Worm (Caenorhabditis elegans) whole organism, mixed stage, embryonic: ENCODE results near the gene chil-14.

Experiments
- ces-1 ChIP-seq: fragments of 150-350 bp; optimal IDR thresholded peaks from 2 replicates; lab custom pipeline; 2014; ENCODE audit warnings: missing biosample characterization, missing genetic modification reagents, missing genetic modification characterization
- drap-1 ChIP-seq: fragments of 200-800 bp; sonication (Bioruptor generic); optimal IDR thresholded peaks from 3 replicates; lab custom pipeline; 2018; ENCODE audit warnings: mild to moderate bottlenecking, missing genetic modification characterization, missing compliant biosample characterization
- elt-1 ChIP-seq: sonication (generic microtip); optimal IDR thresholded peaks from 2 replicates; lab custom pipeline; 2017; ENCODE audit warnings: missing genetic modification characterization, mild to moderate bottlenecking, missing compliant biosample characterization, antibody characterized with exemption, moderate library complexity, borderline replicate concordance; ENCODE audit not compliant: insufficient read depth
- elt-3 ChIP-seq: fragments of 150-350 bp; optimal IDR thresholded peaks from 2 replicates; lab custom pipeline; 2014; ENCODE audit warnings: missing biosample characterization, missing genetic modification characterization
- flh-1 ChIP-seq: fragments of 200-800 bp; sonication (Bioruptor generic); optimal IDR thresholded peaks from 2 replicates; lab custom pipeline; 2018; ENCODE audit warnings: mild to moderate bottlenecking, missing genetic modification characterization, moderate library complexity, missing compliant biosample characterization
- ham-2 ChIP-seq: fragments of 200-800 bp; sonication (Bioruptor generic); optimal IDR thresholded peaks from 2 replicates; lab custom pipeline; 2018; ENCODE audit warnings: mild to moderate bottlenecking, missing genetic modification characterization, missing compliant biosample characterization
- lsy-2 ChIP-seq: fragments of 150-350 bp; optimal IDR thresholded peaks from 2 replicates; lab custom pipeline; 2014; ENCODE audit warnings: missing biosample characterization, missing genetic modification characterization
- mab-5 ChIP-seq: fragments of 150-350 bp; optimal IDR thresholded peaks from 2 replicates; lab custom pipeline; 2014; ENCODE audit warnings: missing biosample characterization, missing genetic modification characterization
- mep-1 ChIP-seq: fragments of 150-350 bp; optimal IDR thresholded peaks from 2 replicates; lab custom pipeline; 2017; ENCODE audit warnings: missing biosample characterization, missing genetic modification reagents, missing genetic modification characterization, inconsistent platforms
- nhr-237 ChIP-seq: fragments of 150-350 bp; optimal IDR thresholded peaks from 2 replicates; lab custom pipeline; 2014; ENCODE audit warnings: missing biosample characterization, missing genetic modification characterization
- sem-2 ChIP-seq: fragments of 200-800 bp; sonication (Bioruptor generic); optimal IDR thresholded peaks from 2 replicates; lab custom pipeline; 2018; ENCODE audit warnings: mild to moderate bottlenecking, missing genetic modification characterization, missing compliant biosample characterization
- unc-39 ChIP-seq: fragments of 150-350 bp; optimal IDR thresholded peaks from 2 replicates; lab custom pipeline; 2014; ENCODE audit warnings: missing biosample characterization, missing genetic modification characterization
- unc-62 ChIP-seq: fragments of 150-350 bp; optimal IDR thresholded peaks from 2 replicates; lab custom pipeline; 2014; ENCODE audit warnings: missing biosample characterization, missing genetic modification reagents, missing genetic modification characterization

DNA sequence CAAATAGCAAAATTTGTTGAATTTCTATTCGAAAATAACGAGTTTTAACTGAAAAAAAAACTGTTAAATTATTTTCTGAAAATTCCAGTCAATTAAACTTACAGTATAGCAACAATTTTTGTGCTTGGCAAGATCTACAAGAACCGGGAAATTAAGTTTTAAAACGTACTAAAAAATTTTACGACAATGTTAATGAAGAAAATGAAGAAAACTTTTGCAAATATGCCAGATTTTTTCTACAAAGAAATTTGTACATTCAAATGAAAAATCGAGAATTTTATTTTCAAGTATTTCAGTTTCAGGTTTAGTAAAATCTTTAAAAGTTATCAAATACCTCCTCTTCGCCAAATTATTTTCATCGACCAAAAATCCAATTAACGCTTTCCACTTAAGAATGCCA lies 12.8 kb upstream of the chil-14 start, which contains the start of gene cnc-11:
- TF ChIP-seq sem-2 (GFP tag; lab: Kevin White, UChicago) (no peak), lsy-2 (tag; lab: Kevin White, UChicago) (no peak), ham-2 (GFP tag; lab: Kevin White, UChicago) (no peak), ces-1 (GFP tag; lab: Kevin White, UChicago) (no peak), elt-1 (tag; lab: Kevin White, UChicago) (no peak), drap-1 (GFP tag; lab: Kevin White, UChicago) (no peak), unc-39 (no peak), elt-3 (tag; lab: Kevin White, UChicago) (no peak), nhr-237 (tag; lab: Kevin White, UChicago) (no peak), unc-62 (GFP tag; lab: Kevin White, UChicago) (no peak), flh-1 (GFP tag; lab: Kevin White, UChicago) (no peak), mep-1 (no peak), mab-5 (tag; lab: Kevin White, UChicago) (no peak)
